Fruit fly (Drosophila melanogaster): ENCODE data around the gene naz.

The naz gene

DNA sequence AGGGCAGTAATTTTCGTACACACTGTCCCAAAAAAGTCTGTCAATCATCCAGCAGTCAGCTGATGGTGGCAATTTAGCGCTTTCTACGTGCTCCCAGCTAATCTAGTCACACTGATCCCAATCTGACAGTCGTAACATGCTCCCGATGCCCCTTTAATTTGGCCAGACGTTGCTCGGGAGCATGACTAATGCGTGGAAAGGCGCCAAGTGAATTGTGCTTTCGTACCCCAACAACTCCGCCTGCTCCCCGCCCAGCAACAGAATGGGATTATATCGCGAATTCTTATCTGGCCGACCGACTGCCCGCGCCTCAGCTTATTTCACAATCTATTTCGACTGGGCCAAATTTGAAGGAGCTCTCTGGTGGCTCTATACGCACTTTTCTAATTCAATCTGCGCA lies 51.3 kb downstream of the naz start:
- TF ChIP-seq foxo (GFP tag; optimal IDR thresholded peaks at IDR 0.05) (no peak), h (GFP tag; optimal IDR thresholded peaks at IDR 0.05) (peak; percentile 79), Myc (optimal IDR thresholded peaks at IDR 0.05) (no peak), dl (GFP tag; optimal IDR thresholded peaks at IDR 0.05; ENCODE audit: insufficient read depth in 1 of 2, partially characterized antibody in 2 of 2) (no peak), Rel (GFP tag; optimal IDR thresholded peaks at IDR 0.05) (no peak), Rel (tag; optimal IDR thresholded peaks at IDR 0.05) (peak; percentile 61)

DNA sequence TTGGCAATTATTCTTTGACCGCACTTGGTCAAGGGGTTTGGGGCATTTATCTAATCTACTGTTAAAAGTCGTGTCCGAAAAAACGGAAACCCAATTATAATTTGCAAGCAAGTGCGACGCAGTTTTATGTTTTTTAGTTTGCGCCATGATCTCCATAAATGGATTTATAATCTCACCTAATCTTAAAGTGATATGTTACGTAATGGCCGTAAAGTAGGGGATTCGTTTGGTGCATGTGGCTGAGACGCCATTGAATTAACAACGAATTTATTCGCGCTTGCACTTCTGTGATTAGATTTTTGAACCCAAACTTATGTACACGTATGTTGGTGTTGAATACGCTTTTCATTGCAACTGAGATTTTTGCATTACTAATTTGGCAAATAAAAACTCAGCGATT lies 52.1 kb downstream of the naz start:
- no peak for TF ChIP-seq usp (GFP tag; optimal IDR thresholded peaks at IDR 0.05)
- no peak for TF ChIP-seq Hr83 (GFP tag; optimal IDR thresholded peaks at IDR 0.05; ENCODE audit: poor library complexity, severe bottlenecking)
- no peak for TF ChIP-seq brk (GFP tag; optimal IDR thresholded peaks at IDR 0.05)
- no peak for TF ChIP-seq Rel (GFP tag; optimal IDR thresholded peaks at IDR 0.05)
- no peak for TF ChIP-seq Rel (tag; optimal IDR thresholded peaks at IDR 0.05)
- TF ChIP-seq fru (GFP tag; optimal IDR thresholded peaks at IDR 0.05) = no peak
- no peak for TF ChIP-seq Jra (GFP tag; optimal IDR thresholded peaks at IDR 0.05)
- TF ChIP-seq CrebA (GFP tag; optimal IDR thresholded peaks at IDR 0.05; ENCODE audit: borderline replicate concordance) = no peak
- no peak for TF ChIP-seq dl (GFP tag; optimal IDR thresholded peaks at IDR 0.05; ENCODE audit: insufficient read depth in 1 of 2, partially characterized antibody in 2 of 2)
- no peak for TF ChIP-seq OdsH (GFP tag; optimal IDR thresholded peaks at IDR 0.05)
- no peak for TF ChIP-seq dsf (GFP tag; optimal IDR thresholded peaks at IDR 0.05; ENCODE audit: borderline replicate concordance)
- no peak for TF ChIP-seq CG9705 (GFP tag; optimal IDR thresholded peaks at IDR 0.05)
- TF ChIP-seq sv (GFP tag; optimal IDR thresholded peaks at IDR 0.05) = no peak
- no peak for TF ChIP-seq lola (GFP tag; optimal IDR thresholded peaks at IDR 0.05)
- TF ChIP-seq h (GFP tag; optimal IDR thresholded peaks at IDR 0.05) = no peak
- no peak for TF ChIP-seq HLH106 (tag; optimal IDR thresholded peaks at IDR 0.05)
- TF ChIP-seq dmrt93B (GFP tag; optimal IDR thresholded peaks at IDR 0.05) = no peak
- TF ChIP-seq N (GFP tag; optimal IDR thresholded peaks at IDR 0.05) = no peak
- no peak for TF ChIP-seq CG32264 (GFP tag; optimal IDR thresholded peaks at IDR 0.05)
- TF ChIP-seq Abd-B (GFP tag; optimal IDR thresholded peaks at IDR 0.05) = no peak
- TF ChIP-seq sage (GFP tag; optimal IDR thresholded peaks at IDR 0.05) = no peak

DNA sequence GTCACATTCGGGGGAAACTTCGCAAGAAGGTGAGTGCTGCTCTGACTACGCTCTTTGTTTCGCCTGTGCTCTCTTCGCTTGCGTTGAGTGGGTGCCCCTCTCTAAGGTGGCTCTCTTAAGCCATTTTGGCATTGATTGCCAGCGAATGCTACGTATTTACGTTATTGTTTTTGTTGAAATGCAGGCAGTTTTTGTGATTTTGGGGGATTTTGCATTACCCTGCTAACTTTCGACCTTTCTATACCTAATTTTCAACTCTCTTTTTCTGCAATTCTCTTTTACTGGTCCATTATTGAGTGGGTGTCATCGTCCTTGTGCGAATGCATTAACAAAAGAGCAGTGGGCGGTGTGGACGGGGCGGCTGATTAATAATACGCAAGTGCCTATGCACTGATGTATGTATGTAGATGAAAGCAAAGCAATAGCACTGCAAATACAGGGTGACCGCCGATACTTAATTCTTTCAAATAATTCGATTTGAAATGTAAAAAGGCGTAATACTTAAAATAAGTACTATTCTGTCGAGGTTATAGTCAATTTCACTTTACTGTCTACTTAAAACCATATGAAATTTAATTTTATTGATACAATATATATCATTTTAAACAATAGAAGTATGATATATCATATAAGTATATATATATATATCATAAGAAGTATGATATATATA lies 53.5 kb downstream of the naz start:
- TF ChIP-seq GATAd (GFP tag; optimal IDR thresholded peaks at IDR 0.05) = no peak
- TF ChIP-seq Jra (GFP tag; optimal IDR thresholded peaks at IDR 0.05) = no peak
- TF ChIP-seq Sp1 (GFP tag; optimal IDR thresholded peaks at IDR 0.05) = no peak
- TF ChIP-seq CG32264 (GFP tag; optimal IDR thresholded peaks at IDR 0.05) = no peak
- peak; percentile 79 to 92 for TF ChIP-seq dl (GFP tag; optimal IDR thresholded peaks at IDR 0.05; ENCODE audit: insufficient read depth in 1 of 2, partially characterized antibody in 2 of 2)
- no peak for TF ChIP-seq CrebA (GFP tag; optimal IDR thresholded peaks at IDR 0.05; ENCODE audit: borderline replicate concordance)
- peak; percentile 19 for TF ChIP-seq HLH106 (tag; optimal IDR thresholded peaks at IDR 0.05)
- TF ChIP-seq OdsH (GFP tag; optimal IDR thresholded peaks at IDR 0.05) = no peak
- no peak for TF ChIP-seq CG9705 (GFP tag; optimal IDR thresholded peaks at IDR 0.05)
- TF ChIP-seq fru (GFP tag; optimal IDR thresholded peaks at IDR 0.05) = no peak
- no peak for TF ChIP-seq br (GFP tag; optimal IDR thresholded peaks at IDR 0.05)
- no peak for TF ChIP-seq Hnf4 (GFP tag; optimal IDR thresholded peaks at IDR 0.05)
- no peak for TF ChIP-seq Abd-B (GFP tag; optimal IDR thresholded peaks at IDR 0.05)
- TF ChIP-seq Hr83 (GFP tag; optimal IDR thresholded peaks at IDR 0.05; ENCODE audit: poor library complexity, severe bottlenecking) = no peak
- no peak for TF ChIP-seq dsf (GFP tag; optimal IDR thresholded peaks at IDR 0.05; ENCODE audit: borderline replicate concordance)
- no peak for TF ChIP-seq Dfd (GFP tag; optimal IDR thresholded peaks at IDR 0.05)
- TF ChIP-seq usp (GFP tag; optimal IDR thresholded peaks at IDR 0.05) = no peak
- TF ChIP-seq ey (GFP tag; optimal IDR thresholded peaks at IDR 0.05) = no peak
- no peak for TF ChIP-seq brk (GFP tag; optimal IDR thresholded peaks at IDR 0.05)
- peak in 1 of 2 experiments; percentile 42 for TF ChIP-seq foxo (GFP tag; optimal IDR thresholded peaks at IDR 0.05)
- no peak for TF ChIP-seq lola (GFP tag; optimal IDR thresholded peaks at IDR 0.05)
- TF ChIP-seq jim (GFP tag; optimal IDR thresholded peaks at IDR 0.05) = no peak
- TF ChIP-seq Hr78 (GFP tag; optimal IDR thresholded peaks at IDR 0.05) = no peak
- TF ChIP-seq Myc (optimal IDR thresholded peaks at IDR 0.05) = no peak
- no peak for TF ChIP-seq dmrt93B (GFP tag; optimal IDR thresholded peaks at IDR 0.05)
- TF ChIP-seq h (GFP tag; optimal IDR thresholded peaks at IDR 0.05) = no peak
- TF ChIP-seq rgr (GFP tag; optimal IDR thresholded peaks at IDR 0.05) = peak; percentile 10
- no peak for TF ChIP-seq Mio (GFP tag; optimal IDR thresholded peaks at IDR 0.05)
- no peak for TF ChIP-seq N (GFP tag; optimal IDR thresholded peaks at IDR 0.05)
- peak; percentile 38 for TF ChIP-seq psq (GFP tag; optimal IDR thresholded peaks at IDR 0.05)
- peak; percentile 35 for TF ChIP-seq Rel (GFP tag; optimal IDR thresholded peaks at IDR 0.05)
- TF ChIP-seq Rel (tag; optimal IDR thresholded peaks at IDR 0.05) = peak; percentile 96
- no peak for TF ChIP-seq pan (optimal IDR thresholded peaks at IDR 0.05)
- peak; percentile 92 for TF ChIP-seq Dif (GFP tag; optimal IDR thresholded peaks at IDR 0.05; ENCODE audit: partially characterized antibody)
- peak; percentile 30 for TF ChIP-seq sage (GFP tag; optimal IDR thresholded peaks at IDR 0.05)
- TF ChIP-seq Vsx2 (GFP tag; optimal IDR thresholded peaks at IDR 0.05; ENCODE audit: partially characterized antibody) = no peak
- TF ChIP-seq woc (GFP tag; optimal IDR thresholded peaks at IDR 0.05) = no peak
- TF ChIP-seq tai (GFP tag; optimal IDR thresholded peaks at IDR 0.05) = no peak
- no peak for TF ChIP-seq sv (GFP tag; optimal IDR thresholded peaks at IDR 0.05)
